Fruit fly (Drosophila melanogaster) whole organism, embryonic: ENCODE data around the gene Ssu72.
A peak's percentile ranks its signal among the peaks of the same experiment; 100 is the strongest.

Experiments
- CG12391 ChIP-seq: fragments of 200-800 bp; sonication (Bioruptor generic); optimal IDR thresholded peaks from 3 replicates; lab custom pipeline; 2018; ENCODE audit warnings: missing biosample characterization, mild to moderate bottlenecking, missing genetic modification characterization, moderate library complexity
- CG13123 ChIP-seq: fragments of 200-800 bp; sonication (Bioruptor generic); optimal IDR thresholded peaks from 2 replicates; lab custom pipeline; 2016; ENCODE audit warnings: missing biosample characterization, missing genetic modification characterization
- CG14441 ChIP-seq: fragments of 200-800 bp; sonication (Bioruptor generic); IDR thresholded peaks from 2 replicates; pipeline ENCODE4 v1.3.6; 2022; ENCODE audit warnings: missing biosample characterization, missing genetic modification characterization
- CG1529 ChIP-seq: fragments of 200-800 bp; sonication (Bioruptor generic); optimal IDR thresholded peaks from 3 replicates; lab custom pipeline; 2018; ENCODE audit warnings: missing biosample characterization, missing genetic modification characterization
- CG1602 ChIP-seq: fragments of 200-800 bp; sonication (Bioruptor generic); optimal IDR thresholded peaks from 3 replicates; lab custom pipeline; 2016; ENCODE audit warnings: missing biosample characterization, missing genetic modification characterization
- CG2202 ChIP-seq: fragments of 200-800 bp; sonication (Bioruptor generic); optimal IDR thresholded peaks from 2 replicates; lab custom pipeline; 2018; ENCODE audit warnings: missing biosample characterization, mild to moderate bottlenecking, missing genetic modification characterization
- CG30403 ChIP-seq: fragments of 200-800 bp; sonication (Bioruptor generic); optimal IDR thresholded peaks from 3 replicates; lab custom pipeline; 2016; ENCODE audit warnings: missing biosample characterization, missing genetic modification characterization
- CG3065 ChIP-seq: fragments of 200-800 bp; sonication (Bioruptor generic); optimal IDR thresholded peaks from 2 replicates; lab custom pipeline; 2016; ENCODE audit warnings: missing biosample characterization, missing genetic modification characterization
- CG32767 ChIP-seq: fragments of 200-800 bp; sonication (Bioruptor generic); IDR thresholded peaks from 2 replicates; pipeline ENCODE4 v1.3.6; 2022; ENCODE audit warnings: missing biosample characterization, missing genetic modification characterization
- CG4360 ChIP-seq: fragments of 200-800 bp; sonication (Bioruptor generic); IDR thresholded peaks from 2 replicates; pipeline ENCODE4 v1.3.6; 2022; ENCODE audit warnings: missing biosample characterization, missing genetic modification characterization
- CG43689 ChIP-seq: fragments of 200-800 bp; sonication (Bioruptor generic); IDR thresholded peaks from 2 replicates; pipeline ENCODE4 v1.3.6; 2022; ENCODE audit warnings: missing biosample characterization, missing genetic modification characterization
- CG6175 ChIP-seq: fragments of 200-800 bp; sonication (Bioruptor generic); IDR thresholded peaks from 3 replicates; pipeline ENCODE4 v1.3.6; 2022; ENCODE audit warnings: missing biosample characterization, missing genetic modification characterization
- CG7271 ChIP-seq: fragments of 200-800 bp; sonication (Bioruptor generic); optimal IDR thresholded peaks from 2 replicates; lab custom pipeline; 2018; ENCODE audit warnings: missing biosample characterization, mild to moderate bottlenecking, missing genetic modification characterization, moderate library complexity
- CG8089 ChIP-seq: fragments of 200-800 bp; sonication (Bioruptor generic); optimal IDR thresholded peaks from 3 replicates; lab custom pipeline; 2016; ENCODE audit warnings: missing biosample characterization, missing genetic modification characterization
- CG8478 ChIP-seq: fragments of >200 bp; optimal IDR thresholded peaks from 2 replicates; lab custom pipeline; 2018
- CG8765 ChIP-seq: fragments of 200-800 bp; sonication (Bioruptor generic); IDR thresholded peaks from 2 replicates; pipeline ENCODE4 v1.3.6; 2022; ENCODE audit warnings: missing biosample characterization, missing genetic modification characterization
- CG8924 ChIP-seq: fragments of 200-800 bp; optimal IDR thresholded peaks from 3 replicates; lab custom pipeline; 2019; ENCODE audit warnings: missing biosample characterization, mild to moderate bottlenecking, missing genetic modification characterization, moderate library complexity
- CG9727 ChIP-seq: fragments of 200-800 bp; sonication (Bioruptor generic); optimal IDR thresholded peaks from 3 replicates; lab custom pipeline; 2017; ENCODE audit warnings: missing biosample characterization, mild to moderate bottlenecking, missing genetic modification characterization
- CrebB ChIP-seq: fragments of 200-800 bp; sonication (Bioruptor generic); optimal IDR thresholded peaks from 3 replicates; lab custom pipeline; 2018; ENCODE audit warnings: missing biosample characterization, mild to moderate bottlenecking, missing genetic modification characterization
- D19A ChIP-seq: fragments of 200-800 bp; optimal IDR thresholded peaks from 3 replicates; lab custom pipeline; 2019; ENCODE audit warnings: missing biosample characterization, mild to moderate bottlenecking, missing genetic modification characterization, moderate library complexity
- Dbx ChIP-seq: fragments of 200-800 bp; sonication (Bioruptor generic); IDR thresholded peaks from 3 replicates; pipeline ENCODE4 v1.3.6; 2022; ENCODE audit warnings: missing biosample characterization, missing genetic modification characterization
- Ets65A ChIP-seq: fragments of 200-800 bp; sonication (Bioruptor generic); peaks from one replicate; lab custom pipeline; 2016; ENCODE audit warnings: missing biosample characterization, missing genetic modification characterization
- Ets97D ChIP-seq: fragments of 200-800 bp; sonication (Bioruptor generic); optimal IDR thresholded peaks from 3 replicates; lab custom pipeline; 2016; ENCODE audit warnings: missing biosample characterization, missing genetic modification characterization
- Fer2 ChIP-seq: fragments of 200-800 bp; sonication (Bioruptor generic); optimal IDR thresholded peaks from 2 replicates; lab custom pipeline; 2018; ENCODE audit warnings: missing biosample characterization, mild to moderate bottlenecking, missing genetic modification characterization, moderate library complexity
- Gug ChIP-seq: fragments of 200-800 bp; sonication (Bioruptor generic); IDR thresholded peaks from 4 replicates; pipeline ENCODE4 v1.3.6; 2022; ENCODE audit warnings: missing biosample characterization, missing genetic modification characterization
- Hr51 ChIP-seq, 2 experiments: fragments of 200-800 bp; sonication (Bioruptor generic); optimal IDR thresholded peaks; 2 replicates in 1 of 2; 3 replicates in 1 of 2; lab custom pipeline; 2016 to 2018; ENCODE audit warnings: missing biosample characterization in 2 of 2, missing genetic modification characterization in 2 of 2, mild to moderate bottlenecking in 1 of 2, moderate library complexity in 1 of 2
- Lim3 ChIP-seq: fragments of 200-800 bp; sonication (Bioruptor generic); IDR thresholded peaks from 2 replicates; pipeline ENCODE4 v1.3.6; 2022; ENCODE audit warnings: missing biosample characterization, missing genetic modification characterization
- MTF-1 ChIP-seq: fragments of 200-800 bp; sonication (Bioruptor generic); optimal IDR thresholded peaks from 2 replicates; lab custom pipeline; 2018; ENCODE audit warnings: missing biosample characterization, mild to moderate bottlenecking, missing genetic modification characterization, borderline replicate concordance
- Med ChIP-seq: fragments of 200-800 bp; sonication (Bioruptor generic); peaks from one replicate; lab custom pipeline; 2016; ENCODE audit warnings: missing biosample characterization, missing genetic modification characterization, mild to moderate bottlenecking, inconsistent platforms, moderate library complexity
- NC2β ChIP-seq: fragments of 200-800 bp; sonication (Bioruptor generic); optimal IDR thresholded peaks from 2 replicates; lab custom pipeline; 2016; ENCODE audit warnings: missing biosample characterization, missing genetic modification characterization
- Nf-YB ChIP-seq: fragments of 200-800 bp; sonication (Bioruptor generic); optimal IDR thresholded peaks from 3 replicates; lab custom pipeline; 2019; ENCODE audit warnings: missing biosample characterization, mild to moderate bottlenecking, missing genetic modification characterization, moderate library complexity
- Oli ChIP-seq: fragments of 200-800 bp; sonication (Bioruptor generic); optimal IDR thresholded peaks from 2 replicates; lab custom pipeline; 2018; ENCODE audit warnings: missing biosample characterization, mild to moderate bottlenecking, missing genetic modification characterization, moderate library complexity
- Opbp ChIP-seq: fragments of 200-800 bp; sonication (Bioruptor generic); IDR thresholded peaks from 3 replicates; pipeline ENCODE4 v1.3.6; 2022; ENCODE audit warnings: missing biosample characterization, missing genetic modification characterization; ENCODE audit not compliant: partially characterized antibody
- Optix ChIP-seq: fragments of 200-800 bp; sonication (Bioruptor generic); IDR thresholded peaks from 3 replicates; pipeline ENCODE4 v1.3.6; 2022; ENCODE audit warnings: missing biosample characterization, missing genetic modification characterization
- Rfx ChIP-seq: fragments of 200-800 bp; sonication (Bioruptor generic); IDR thresholded peaks from 2 replicates; pipeline ENCODE4 v1.3.6; 2022; ENCODE audit warnings: missing biosample characterization, missing genetic modification characterization
- TFAM ChIP-seq: fragments of 200-800 bp; sonication (Bioruptor generic); optimal IDR thresholded peaks from 2 replicates; lab custom pipeline; 2017; ENCODE audit warnings: missing biosample characterization, missing genetic modification characterization, inconsistent platforms
- ab ChIP-seq: fragments of 200-800 bp; sonication (Bioruptor generic); optimal IDR thresholded peaks from 2 replicates; lab custom pipeline; 2016; ENCODE audit warnings: missing biosample characterization, missing genetic modification characterization
- ase ChIP-seq: fragments of 200-800 bp; sonication (Bioruptor generic); IDR thresholded peaks from 3 replicates; pipeline ENCODE4 v1.3.6; 2022; ENCODE audit warnings: missing biosample characterization, missing genetic modification characterization
- az2 ChIP-seq: fragments of 200-800 bp; sonication (Bioruptor generic); optimal IDR thresholded peaks from 3 replicates; lab custom pipeline; 2016; ENCODE audit warnings: missing biosample characterization, missing genetic modification characterization
- bbx ChIP-seq: fragments of 200-800 bp; sonication (Bioruptor generic); IDR thresholded peaks from 2 replicates; pipeline ENCODE4 v1.3.6; 2022; ENCODE audit warnings: missing biosample characterization, missing genetic modification characterization; ENCODE audit not compliant: partially characterized antibody
- br ChIP-seq: fragments of >200 bp; optimal IDR thresholded peaks from 2 replicates; lab custom pipeline; 2017
- exex ChIP-seq: fragments of 200-800 bp; sonication (Bioruptor generic); optimal IDR thresholded peaks from 4 replicates; lab custom pipeline; 2018; ENCODE audit warnings: missing biosample characterization, mild to moderate bottlenecking, missing genetic modification characterization, moderate library complexity
- gem ChIP-seq: fragments of 200-800 bp; sonication (Bioruptor generic); optimal IDR thresholded peaks from 2 replicates; lab custom pipeline; 2019; ENCODE audit warnings: missing biosample characterization, mild to moderate bottlenecking, missing genetic modification characterization, moderate library complexity
- grau ChIP-seq: fragments of 200-800 bp; optimal IDR thresholded peaks from 3 replicates; lab custom pipeline; 2019; ENCODE audit warnings: missing biosample characterization, mild to moderate bottlenecking, missing genetic modification characterization, moderate library complexity
- hkb ChIP-seq, 2 experiments: fragments of 200-800 bp in 1 of 2; fragments of >200 bp in 1 of 2; sonication (Bioruptor generic) in 1 of 2; IDR thresholded peaks in 1 of 2; optimal IDR thresholded peaks in 1 of 2; 2 replicates each; pipeline versions ENCODE4 v1.3.6 to Lab custom; 2017 to 2022; ENCODE audit warnings: missing biosample characterization in 1 of 2, missing genetic modification characterization in 1 of 2
- lbe ChIP-seq: fragments of 200-800 bp; sonication (Bioruptor generic); optimal IDR thresholded peaks from 2 replicates; lab custom pipeline; 2016; ENCODE audit warnings: missing biosample characterization, mild to moderate bottlenecking, missing genetic modification characterization
- lmd ChIP-seq: fragments of 200-800 bp; sonication (Bioruptor generic); IDR thresholded peaks from 2 replicates; pipeline ENCODE4 v1.3.6; 2022; ENCODE audit warnings: missing biosample characterization, missing genetic modification characterization
- pfk ChIP-seq: fragments of 200-800 bp; sonication (Bioruptor generic); optimal IDR thresholded peaks from 2 replicates; lab custom pipeline; 2018; ENCODE audit warnings: missing biosample characterization, mild to moderate bottlenecking, missing genetic modification characterization, moderate library complexity
- row ChIP-seq: fragments of 200-800 bp; sonication (Bioruptor generic); IDR thresholded peaks from 3 replicates; pipeline ENCODE4 v1.3.6; 2022; ENCODE audit warnings: missing biosample characterization, missing genetic modification characterization
- unpg ChIP-seq: fragments of 200-800 bp; sonication (Bioruptor generic); optimal IDR thresholded peaks from 3 replicates; lab custom pipeline; 2018; ENCODE audit warnings: missing biosample characterization, mild to moderate bottlenecking, missing genetic modification characterization, moderate library complexity

The Ssu72 gene

dm6 chrX:19683040-19683875 is 18.9 kb downstream of the Ssu72 start, which contains the start of the genes dome and Ubqn:
Gene dome, minus strand, starts transcription at chrX:19683518.
Gene Ubqn, plus strand, starts transcription at chrX:19683808.
- TF ChIP-seq CG8924 (peak; percentile 36), Lim3 (GFP tag; lab: Robert Waterston, UW) (no peak), CG8765 (GFP tag; lab: Robert Waterston, UW) (no peak), NC2β (GFP tag; lab: Kevin White, UChicago) (peak; percentile 33), CG1602 (GFP tag; lab: Kevin White, UChicago) (no peak), Dbx (GFP tag; lab: Robert Waterston, UW) (peak; percentile 32; the same call in 1 of the 3 replicates), CrebB (tag; lab: Kevin White, UChicago) (no peak), CG9727 (GFP tag; lab: Kevin White, UChicago) (peak; percentile 22), row (peak; percentile 56), CG7271 (no peak), TFAM (GFP tag; lab: Kevin White, UChicago) (no peak), gem (tag; lab: Kevin White, UChicago) (no peak), exex (tag; lab: Kevin White, UChicago) (no peak), pfk (GFP tag; lab: Kevin White, UChicago) (no peak), Opbp (peak; percentile 79; the same call in 2 of the 3 replicates), CG12391 (tag; lab: Kevin White, UChicago) (peak; percentile 6), Ets65A (GFP tag; lab: Kevin White, UChicago) (no peak), Optix (GFP tag; lab: Robert Waterston, UW) (no peak), ase (no peak), CG4360 (GFP tag; lab: Robert Waterston, UW) (no peak), Rfx (GFP tag; lab: Robert Waterston, UW) (no peak), MTF-1 (GFP tag; lab: Kevin White, UChicago) (no peak), lbe (GFP tag; lab: Kevin White, UChicago) (peak; percentile 20), CG3065 (GFP tag; lab: Kevin White, UChicago) (no peak), grau (tag; lab: Kevin White, UChicago) (peak; percentile 1), bbx (peak; percentile 82), CG32767 (GFP tag; lab: Robert Waterston, UW) (no peak), Nf-YB (GFP tag; lab: Kevin White, UChicago) (peak; percentile 4), CG6175 (GFP tag; lab: Robert Waterston, UW) (no peak), lmd (no peak), CG2202 (tag; lab: Kevin White, UChicago) (no peak), Med (GFP tag; lab: Kevin White, UChicago) (peak; percentile 77), br (no peak), Hr51 (GFP tag; optimal IDR thresholded peaks at IDR 0.05; lab: Kevin White, UChicago) (no peak), ab (no peak), CG8089 (GFP tag; lab: Kevin White, UChicago) (no peak), D19A (tag; lab: Kevin White, UChicago) (no peak), hkb (optimal IDR thresholded peaks at IDR 0.05; lab: Kevin White, UChicago) (peak; percentile 63), hkb (GFP tag; IDR thresholded peaks at IDR 0.05; lab: Robert Waterston, UW) (0 out of 2 replicates have a peak, but pooled peaks have one; percentile 22), unpg (peak; percentile 7), Gug (GFP tag; lab: Robert Waterston, UW) (no peak), Fer2 (tag; lab: Kevin White, UChicago) (no peak), Ets97D (GFP tag; lab: Kevin White, UChicago) (peak; percentile 68), CG43689 (GFP tag; lab: Robert Waterston, UW) (no peak), CG30403 (GFP tag; lab: Kevin White, UChicago) (peak; percentile 17), CG1529 (GFP tag; lab: Kevin White, UChicago) (no peak), az2 (GFP tag; lab: Kevin White, UChicago) (no peak), Oli (no peak), CG8478 (lab: Kevin White, UChicago) (peak; percentile 83), CG13123 (GFP tag; lab: Kevin White, UChicago) (no peak), CG14441 (GFP tag; lab: Robert Waterston, UW) (no peak)
